Worm (Caenorhabditis elegans): ENCODE data around the gene K09A9.8.

DNA sequence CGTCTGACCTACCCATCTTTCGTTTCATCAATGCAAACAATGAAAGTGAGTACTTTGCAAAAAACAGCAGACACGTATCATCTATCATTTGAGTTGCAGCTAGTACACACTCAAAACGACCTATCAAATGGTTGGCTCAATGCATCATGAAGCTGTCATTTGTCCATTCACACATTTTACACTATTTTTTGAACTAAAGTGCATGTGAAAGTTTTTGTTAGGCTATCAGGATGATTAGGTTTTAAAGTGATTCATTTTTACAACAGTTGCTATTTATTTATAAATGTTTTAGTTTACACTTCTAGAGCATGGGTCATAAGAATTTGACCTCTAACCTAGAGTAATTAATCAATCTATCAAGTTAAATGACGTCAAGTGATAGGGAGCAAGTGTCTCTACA, 2.9 kb upstream of the K09A9.8 start:
- TF ChIP-seq dpff-1 (tag; optimal IDR thresholded peaks at IDR 0.05) = no peak
- no peak for TF ChIP-seq egl-18 (GFP tag; IDR thresholded peaks at IDR 0.05)
- TF ChIP-seq ama-1 (optimal IDR thresholded peaks at IDR 0.05) = no peak
- TF ChIP-seq ama-1 (GFP tag; optimal IDR thresholded peaks at IDR 0.05) = no peak
- no peak for TF ChIP-seq pha-4 (tag; optimal IDR thresholded peaks at IDR 0.05)
